In genomic region chrIV:855483-855882, ce11 we compare ENCODE assay signal across 6 worm cellular contexts.
TF ChIP-seq lines count a peak whose summit lies in the region.

No protein-coding gene starts in this region.

TF ChIP-seq in whole organism, L1 larva, 84 proteins besides CTCF, POLR2A, EP300 and RAD21:
- TF ChIP-seq efl-1 (optimal IDR thresholded peaks at IDR 0.05; lab: Kevin White, UChicago) (no peak), efl-1 (GFP tag; optimal IDR thresholded peaks at IDR 0.05 in 1 of 2; lab: Kevin White, UChicago) (peak in 1 of 2 experiments; percentile 85), elt-2 (tag; optimal IDR thresholded peaks at IDR 0.05; lab: Kevin White, UChicago) (peak; percentile 21), lin-35 (GFP tag; optimal IDR thresholded peaks at IDR 0.05; lab: Kevin White, UChicago) (peak in 1 of 2 experiments; percentile 10), fos-1 (tag; optimal IDR thresholded peaks at IDR 0.05; lab: Kevin White, UChicago) (no peak), C16A3.4 (tag; optimal IDR thresholded peaks at IDR 0.05; lab: Kevin White, UChicago) (no peak)

TF ChIP-seq in whole organism, L2 larva, 48 proteins besides CTCF, POLR2A, EP300 and RAD21:
- TF ChIP-seq fos-1 (tag; optimal IDR thresholded peaks at IDR 0.05; lab: Kevin White, UChicago) (peak; percentile 87), ceh-16 (tag; optimal IDR thresholded peaks at IDR 0.05; lab: Kevin White, UChicago) (no peak), ztf-4 (tag; optimal IDR thresholded peaks at IDR 0.05; lab: Kevin White, UChicago) (no peak), nhr-12 (tag; optimal IDR thresholded peaks at IDR 0.05; lab: Kevin White, UChicago) (no peak)
TF ChIP-seq in whole organism, L2 larva: peak in this region for 1.

TF ChIP-seq in whole organism, L3 larva, 47 proteins besides CTCF, POLR2A, EP300 and RAD21:
- TF ChIP-seq nhr-77 (tag; optimal IDR thresholded peaks at IDR 0.05; lab: Kevin White, UChicago) (no peak), nhr-23 (tag; optimal IDR thresholded peaks at IDR 0.05; lab: Kevin White, UChicago) (no peak), pha-4 (tag; optimal IDR thresholded peaks at IDR 0.05; lab: Kevin White, UChicago) (peak; percentile 20), fkh-2 (tag; optimal IDR thresholded peaks at IDR 0.05; lab: Kevin White, UChicago) (no peak), pqm-1 (tag; optimal IDR thresholded peaks at IDR 0.05; lab: Kevin White, UChicago) (peak; percentile 28), ZK546.5 (tag; optimal IDR thresholded peaks at IDR 0.05; lab: Kevin White, UChicago) (no peak), elt-2 (tag; optimal IDR thresholded peaks at IDR 0.05; lab: Kevin White, UChicago) (peak; percentile 80)

TF ChIP-seq in whole organism, L4 larva, 104 proteins besides CTCF, POLR2A, EP300 and RAD21 (continues in another document):
- TF ChIP-seq egl-27 (tag; optimal IDR thresholded peaks at IDR 0.05; lab: Kevin White, UChicago) (no peak), F49E8.2 (tag; optimal IDR thresholded peaks at IDR 0.05; lab: Kevin White, UChicago; ENCODE audit: borderline replicate concordance) (no peak), F26F4.8 (GFP tag; conservative IDR thresholded peaks at IDR 0.05; lab: Robert Waterston, UW) (no peak), madf-5 (GFP tag; IDR thresholded peaks at IDR 0.05; lab: Robert Waterston, UW) (no peak), pqm-1 (tag; optimal IDR thresholded peaks at IDR 0.05; lab: Kevin White, UChicago) (peak; percentile 79), nhr-42 (GFP tag; IDR thresholded peaks at IDR 0.05; lab: Robert Waterston, UW) (no peak), T26A8.4 (GFP tag; IDR thresholded peaks at IDR 0.05; lab: Robert Waterston, UW) (no peak), nhr-77 (tag; optimal IDR thresholded peaks at IDR 0.05; lab: Kevin White, UChicago) (no peak), lin-38 (GFP tag; IDR thresholded peaks at IDR 0.05; lab: Robert Waterston, UW) (peak; percentile 46; the same call in 1 of the 2 replicates), ztf-7 (tag; optimal IDR thresholded peaks at IDR 0.05; lab: Kevin White, UChicago) (no peak), hlh-11 (tag; optimal IDR thresholded peaks at IDR 0.05; lab: Kevin White, UChicago) (peak; percentile 50), sdz-12 (GFP tag; optimal IDR thresholded peaks at IDR 0.05; lab: Kevin White, UChicago) (no peak), aha-1 (tag; lab: Kevin White, UChicago) (no peak), lin-39 (tag; optimal IDR thresholded peaks at IDR 0.05; lab: Kevin White, UChicago) (no peak), vab-7 (GFP tag; IDR thresholded peaks at IDR 0.05; lab: Robert Waterston, UW) (no peak), hlh-30 (tag; optimal IDR thresholded peaks at IDR 0.05; lab: Kevin White, UChicago; ENCODE audit: insufficient read depth) (peak; percentile 54), dmd-8 (GFP tag; IDR thresholded peaks at IDR 0.05; lab: Robert Waterston, UW) (no peak), unc-62 (GFP tag; optimal IDR thresholded peaks at IDR 0.05 in 1 of 2; lab: Kevin White, UChicago) (no peak), unc-62 (tag; optimal IDR thresholded peaks at IDR 0.05; lab: Kevin White, UChicago) (no peak), snpc-1.2 (GFP tag; IDR thresholded peaks at IDR 0.05; lab: Robert Waterston, UW) (no peak), tag-97 (GFP tag; IDR thresholded peaks at IDR 0.05; lab: Robert Waterston, UW) (no peak), attf-4 (tag; optimal IDR thresholded peaks at IDR 0.05; lab: Kevin White, UChicago) (no peak), arid-1 (GFP tag; conservative IDR thresholded peaks at IDR 0.05; lab: Robert Waterston, UW) (no peak), daf-16 (GFP tag; optimal IDR thresholded peaks at IDR 0.05; lab: Kevin White, UChicago) (no peak), daf-16 (tag; optimal IDR thresholded peaks at IDR 0.05; lab: Kevin White, UChicago) (no peak), daf-8 (GFP tag; IDR thresholded peaks at IDR 0.05; lab: Robert Waterston, UW) (no peak)

TF ChIP-seq in whole organism, late embryonic, 69 proteins besides CTCF, POLR2A, EP300 and RAD21:
- no peak for TF ChIP-seq ref-2 (tag; optimal IDR thresholded peaks at IDR 0.05; lab: Kevin White, UChicago)
- no peak for TF ChIP-seq elt-4 (tag; optimal IDR thresholded peaks at IDR 0.05; lab: Kevin White, UChicago)
- TF ChIP-seq ceh-31 (tag; optimal IDR thresholded peaks at IDR 0.05; lab: Kevin White, UChicago), result no peak
- peak; percentile 47 for TF ChIP-seq elt-2 (tag; optimal IDR thresholded peaks at IDR 0.05; lab: Kevin White, UChicago)

TF ChIP-seq in whole organism, young adult, 124 proteins besides CTCF, POLR2A, EP300 and RAD21:
- TF ChIP-seq attf-5 (GFP tag; optimal IDR thresholded peaks at IDR 0.05; lab: Kevin White, UChicago), result peak; percentile 4
- TF ChIP-seq D2030.7 (GFP tag; IDR thresholded peaks at IDR 0.05; lab: Robert Waterston, UW), result no peak
- peak; percentile 57 for TF ChIP-seq nhr-80 (tag; optimal IDR thresholded peaks at IDR 0.05; lab: Kevin White, UChicago)
- peak; percentile 37 to 39 for TF ChIP-seq let-607 (tag; optimal IDR thresholded peaks at IDR 0.05; lab: Kevin White, UChicago)
- no peak for TF ChIP-seq madf-10 (tag; optimal IDR thresholded peaks at IDR 0.05; lab: Kevin White, UChicago)
- 0 out of 2 replicates have a peak, but pooled peaks have one; percentile 27 for TF ChIP-seq mcd-1 (GFP tag; IDR thresholded peaks at IDR 0.05; lab: Robert Waterston, UW)
TF ChIP-seq in whole organism, young adult: peak in this region for 4.
